Worm (Caenorhabditis elegans) whole organism, L3 larva: ENCODE results near the gene str-230.

Experiments used
- R02D3.7 ChIP-seq: fragments of 150-350 bp; optimal IDR thresholded peaks from 2 replicates; lab custom pipeline; 2014; ENCODE audit warnings: missing biosample characterization, missing genetic modification characterization
- ZK546.5 ChIP-seq: sonication (generic microtip); optimal IDR thresholded peaks from 2 replicates; lab custom pipeline; 2017; ENCODE audit warnings: missing biosample characterization, missing genetic modification characterization
- aly-2 ChIP-seq: fragments of 150-350 bp; optimal IDR thresholded peaks from 2 replicates; lab custom pipeline; 2014; ENCODE audit warnings: missing biosample characterization, missing genetic modification characterization
- ama-1 ChIP-seq: fragments of 150-350 bp; optimal IDR thresholded peaks from 2 replicates; lab custom pipeline; 2018
- ceh-28 ChIP-seq: fragments of 150-350 bp; optimal IDR thresholded peaks from 2 replicates; lab custom pipeline; 2014; ENCODE audit warnings: missing biosample characterization, missing genetic modification reagents, missing genetic modification characterization
- ceh-9 ChIP-seq: sonication (generic microtip); optimal IDR thresholded peaks from 2 replicates; lab custom pipeline; 2018; ENCODE audit warnings: missing biosample characterization, missing genetic modification characterization
- egl-27 ChIP-seq: sonication (generic microtip); optimal IDR thresholded peaks from 4 replicates; lab custom pipeline; 2017; ENCODE audit warnings: missing biosample characterization, missing genetic modification reagents, missing genetic modification characterization
- elt-1 ChIP-seq: fragments of 150-350 bp; optimal IDR thresholded peaks from 2 replicates; lab custom pipeline; 2014; ENCODE audit warnings: missing biosample characterization, missing genetic modification characterization
- elt-2 ChIP-seq: sonication (generic microtip); optimal IDR thresholded peaks from 2 replicates; lab custom pipeline; 2016; ENCODE audit warnings: missing genetic modification reagents, mild to moderate bottlenecking, missing genetic modification characterization, missing compliant biosample characterization
- fkh-10 ChIP-seq: sonication (generic microtip); optimal IDR thresholded peaks from 2 replicates; lab custom pipeline; 2017; ENCODE audit warnings: missing biosample characterization, missing genetic modification reagents, missing genetic modification characterization
- fkh-2 ChIP-seq: fragments of 150-350 bp; optimal IDR thresholded peaks from 2 replicates; lab custom pipeline; 2014; ENCODE audit warnings: missing biosample characterization, missing genetic modification reagents, missing genetic modification characterization
- lin-39 ChIP-seq: fragments of 150-350 bp; optimal IDR thresholded peaks from 2 replicates; lab custom pipeline; 2018; ENCODE audit warnings: missing biosample characterization, missing genetic modification reagents, missing genetic modification characterization
- lsy-12 ChIP-seq: sonication (generic microtip); optimal IDR thresholded peaks from 2 replicates; lab custom pipeline; 2016; ENCODE audit warnings: mild to moderate bottlenecking, missing genetic modification characterization, missing compliant biosample characterization
- mdl-1 ChIP-seq: fragments of 150-350 bp; optimal IDR thresholded peaks from 2 replicates; lab custom pipeline; 2014; ENCODE audit warnings: missing biosample characterization, missing genetic modification characterization
- mml-1 ChIP-seq: fragments of 150-350 bp; sonication (generic microtip); optimal IDR thresholded peaks from 3 replicates; lab custom pipeline; 2014; ENCODE audit warnings: missing biosample characterization, missing genetic modification characterization
- nfya-1 ChIP-seq: sonication (generic microtip); optimal IDR thresholded peaks from 2 replicates; lab custom pipeline; 2017; ENCODE audit warnings: missing genetic modification characterization, mild to moderate bottlenecking, missing compliant biosample characterization, antibody characterized with exemption, moderate library complexity; ENCODE audit not compliant: insufficient read depth
- nhr-11 ChIP-seq: fragments of 150-350 bp; optimal IDR thresholded peaks from 2 replicates; lab custom pipeline; 2014; ENCODE audit warnings: missing biosample characterization, missing genetic modification characterization
- nhr-12 ChIP-seq: fragments of 150-350 bp; optimal IDR thresholded peaks from 2 replicates; lab custom pipeline; 2014; ENCODE audit warnings: missing biosample characterization, missing genetic modification characterization
- nhr-23 ChIP-seq: fragments of 150-350 bp; optimal IDR thresholded peaks from 2 replicates; lab custom pipeline; 2014; ENCODE audit warnings: missing biosample characterization, missing genetic modification reagents, missing genetic modification characterization
- nhr-25 ChIP-seq: sonication (generic microtip); optimal IDR thresholded peaks from 2 replicates; lab custom pipeline; 2017; ENCODE audit warnings: missing biosample characterization, missing genetic modification characterization
- nhr-28 ChIP-seq: fragments of 150-350 bp; optimal IDR thresholded peaks from 2 replicates; lab custom pipeline; 2014; ENCODE audit warnings: missing biosample characterization, missing genetic modification characterization
- nhr-76 ChIP-seq: fragments of 150-350 bp; sonication (generic microtip); optimal IDR thresholded peaks from 5 replicates; lab custom pipeline; 2014; ENCODE audit warnings: missing biosample characterization, missing genetic modification characterization
- pha-4 ChIP-seq: fragments of 150-350 bp; optimal IDR thresholded peaks from 2 replicates; lab custom pipeline; 2014; ENCODE audit warnings: missing biosample characterization, missing genetic modification reagents, missing genetic modification characterization
- pqm-1 ChIP-seq: fragments of 150-350 bp; optimal IDR thresholded peaks from 2 replicates; lab custom pipeline; 2017; ENCODE audit warnings: missing biosample characterization, missing genetic modification characterization, inconsistent platforms
- sea-2 ChIP-seq: fragments of 150-350 bp; sonication (generic microtip); optimal IDR thresholded peaks from 4 replicates; lab custom pipeline; 2014; ENCODE audit warnings: missing biosample characterization, missing genetic modification reagents, missing genetic modification characterization
- skn-1 ChIP-seq: fragments of 150-350 bp; optimal IDR thresholded peaks from 2 replicates; lab custom pipeline; 2014; ENCODE audit warnings: missing biosample characterization, missing genetic modification characterization
- snpc-4 ChIP-seq: fragments of 150-350 bp; optimal IDR thresholded peaks from 2 replicates; lab custom pipeline; 2014; ENCODE audit warnings: missing biosample characterization, missing genetic modification characterization
- unc-62 ChIP-seq: fragments of 150-350 bp; sonication (generic microtip); optimal IDR thresholded peaks from 4 replicates; lab custom pipeline; 2014; ENCODE audit warnings: missing biosample characterization, missing genetic modification reagents, missing genetic modification characterization
- zag-1 ChIP-seq: fragments of 150-350 bp; optimal IDR thresholded peaks from 2 replicates; lab custom pipeline; 2014; ENCODE audit warnings: missing biosample characterization, missing genetic modification characterization

str-230 gene

ce11 chrV:14175216-14175615, 35.4 kb downstream of the str-230 start, which contains the start of gene cest-2.2:
Gene cest-2.2 (minus strand): TSS chrV:14175355.
- peak; percentile 10 for TF ChIP-seq nhr-76
- no peak for TF ChIP-seq R02D3.7 (tag; lab: Kevin White, UChicago)
- TF ChIP-seq zag-1 (tag; lab: Kevin White, UChicago), result no peak
- peak; percentile 77 for TF ChIP-seq elt-2 (tag; lab: Kevin White, UChicago)
- TF ChIP-seq, all 47 proteins: peak for 2

ce11 chrV:14171284-14171683, 39.4 kb downstream of the str-230 start, which contains the start of gene cest-2.1:
Gene cest-2.1 (minus strand): TSS chrV:14171481.
- TF ChIP-seq pqm-1 (tag; lab: Kevin White, UChicago) (peak; percentile 60), sea-2 (GFP tag; lab: Kevin White, UChicago) (no peak), ama-1 (lab: Kevin White, UChicago) (no peak), lin-39 (tag; lab: Kevin White, UChicago) (no peak), elt-2 (tag; lab: Kevin White, UChicago) (peak; percentile 50), nhr-12 (tag; lab: Kevin White, UChicago) (no peak), pha-4 (tag; lab: Kevin White, UChicago) (no peak), ceh-9 (tag; lab: Kevin White, UChicago) (no peak)
- TF ChIP-seq, all 47 proteins: peak for 2

DNA sequence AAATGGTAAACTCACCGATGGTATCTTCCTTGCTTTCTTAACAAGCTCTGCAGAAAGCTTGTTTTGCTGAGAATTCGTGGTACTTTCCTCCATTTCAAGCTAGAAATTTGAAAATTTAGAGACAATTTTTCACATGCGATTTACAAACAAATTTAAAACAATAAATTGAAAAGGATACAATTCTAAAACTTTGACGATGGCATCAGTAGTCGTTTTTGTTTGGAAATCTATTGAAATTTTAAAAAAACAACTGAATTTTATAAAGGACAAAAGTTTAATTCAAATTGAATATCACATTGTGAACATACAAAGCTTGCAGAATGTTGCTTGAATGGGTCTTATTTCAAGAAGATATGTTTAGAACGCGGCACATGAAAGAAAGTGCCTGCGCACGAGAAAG, 43.0 kb downstream of the str-230 start, which contains the start of gene ocam-1:
Gene ocam-1 (minus strand): TSS at position 101 of the 400 bp plus-strand sequence.
- TF ChIP-seq fkh-2 (tag; lab: Kevin White, UChicago) (no peak), pqm-1 (tag; lab: Kevin White, UChicago) (no peak)
- TF ChIP-seq, all 47 proteins: peak for 0

DNA sequence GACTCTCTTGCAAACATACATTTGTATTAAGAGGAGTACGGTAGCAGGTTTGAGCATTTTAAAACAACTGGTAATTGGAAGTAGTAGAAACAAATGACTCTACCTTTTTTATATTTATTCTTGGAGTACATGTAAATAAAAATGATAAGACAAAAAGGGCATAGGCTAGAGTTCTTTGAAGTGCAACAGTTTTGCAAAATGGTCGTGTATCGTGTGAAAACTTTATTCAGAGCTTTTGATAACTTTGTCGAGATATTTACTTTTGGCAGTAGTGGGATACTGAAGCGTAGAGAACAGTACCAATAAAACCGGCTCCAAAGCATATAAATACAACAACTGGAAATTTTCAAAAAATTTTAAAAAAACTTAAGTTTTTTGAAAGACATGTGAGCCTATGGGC, 44.0 kb downstream of the str-230 start, which contains the start of gene cest-1.1:
Gene cest-1.1 (minus strand): TSS at position 101 of the 400 bp plus-strand sequence.
- TF ChIP-seq nhr-12 (tag; lab: Kevin White, UChicago) (no peak), aly-2 (no peak)

- TF ChIP-seq pqm-1 (tag; lab: Kevin White, UChicago), result no peak
- no peak for TF ChIP-seq fkh-2 (tag; lab: Kevin White, UChicago)
- TF ChIP-seq unc-62 (GFP tag; lab: Kevin White, UChicago), result no peak
- no peak for TF ChIP-seq ceh-28 (tag; lab: Kevin White, UChicago)
- no peak for TF ChIP-seq fkh-10
- TF ChIP-seq nfya-1 (tag; lab: Kevin White, UChicago), result no peak
- no peak for TF ChIP-seq nhr-23
- no peak for TF ChIP-seq ama-1 (lab: Kevin White, UChicago)
- no peak for TF ChIP-seq ZK546.5 (tag; lab: Kevin White, UChicago)
- no peak for TF ChIP-seq nhr-76
- TF ChIP-seq skn-1 (tag; lab: Kevin White, UChicago), result no peak
- no peak for TF ChIP-seq elt-1 (tag; lab: Kevin White, UChicago)
- no peak for TF ChIP-seq pha-4 (tag; lab: Kevin White, UChicago)
- no peak for TF ChIP-seq nhr-11 (tag; lab: Kevin White, UChicago)
- TF ChIP-seq mdl-1, result no peak
- no peak for TF ChIP-seq zag-1 (tag; lab: Kevin White, UChicago)
- TF ChIP-seq nhr-12 (tag; lab: Kevin White, UChicago), result no peak
- TF ChIP-seq, all 47 proteins: peak for 0
These were observed 44.9 kb downstream of the str-230 start for ce11 chrV:14165745-14166144.

DNA sequence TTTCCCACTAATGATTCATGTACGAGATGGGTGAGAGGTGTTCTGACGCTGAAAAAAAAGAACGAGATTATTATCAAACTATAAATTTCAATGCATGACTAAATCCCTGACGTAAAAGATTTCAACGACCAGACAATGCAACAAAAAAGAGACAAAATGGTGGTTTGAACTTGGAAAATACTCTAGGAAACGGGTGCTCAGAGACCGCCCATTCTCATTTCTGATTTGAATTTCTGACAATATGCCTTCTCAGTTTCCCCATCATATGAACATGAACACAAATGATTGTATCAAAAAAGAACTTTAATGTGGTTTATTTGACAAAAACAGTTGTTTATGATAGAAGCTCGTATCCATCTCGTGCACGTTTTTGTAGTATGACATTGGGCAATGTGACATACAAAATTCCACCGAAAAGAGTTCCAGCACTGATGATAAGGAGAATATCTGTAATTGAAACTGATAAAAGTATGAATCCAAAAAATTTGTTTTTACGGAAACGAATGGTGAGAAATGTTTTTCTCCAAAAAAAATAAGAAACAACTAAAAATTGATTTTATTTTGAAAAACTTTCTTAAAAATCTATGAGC, 47.6 kb downstream of the str-230 start, which contains the start of gene srd-26:
Gene srd-26 (minus strand): TSS at position 51 of the 590 bp plus-strand sequence.
- TF ChIP-seq nhr-28 (tag; lab: Kevin White, UChicago) (no peak), nhr-25 (no peak), egl-27 (tag; lab: Kevin White, UChicago) (no peak), snpc-4 (tag; lab: Kevin White, UChicago) (no peak), nhr-12 (tag; lab: Kevin White, UChicago) (no peak), mml-1 (tag; lab: Kevin White, UChicago) (no peak), fkh-10 (no peak), ama-1 (lab: Kevin White, UChicago) (no peak), nhr-23 (no peak), R02D3.7 (tag; lab: Kevin White, UChicago) (no peak), lin-39 (tag; lab: Kevin White, UChicago) (no peak), ceh-28 (tag; lab: Kevin White, UChicago) (no peak), lsy-12 (tag; lab: Kevin White, UChicago) (no peak)
